Worm (Caenorhabditis elegans) whole organism, mixed stage, embryonic: ENCODE data around the gene C29E4.12.

Experiments used
- elt-3 ChIP-seq: fragments of 150-350 bp; optimal IDR thresholded peaks from 2 replicates; lab custom pipeline; 2014; ENCODE audit warnings: missing biosample characterization, missing genetic modification characterization
- mep-1 ChIP-seq: fragments of 150-350 bp; optimal IDR thresholded peaks from 2 replicates; lab custom pipeline; 2017; ENCODE audit warnings: missing biosample characterization, missing genetic modification reagents, missing genetic modification characterization, inconsistent platforms
- nhr-12 ChIP-seq: fragments of 150-350 bp; optimal IDR thresholded peaks from 2 replicates; lab custom pipeline; 2014; ENCODE audit warnings: missing biosample characterization, missing genetic modification characterization
- nhr-237 ChIP-seq: fragments of 150-350 bp; optimal IDR thresholded peaks from 2 replicates; lab custom pipeline; 2014; ENCODE audit warnings: missing biosample characterization, missing genetic modification characterization
- nhr-28 ChIP-seq: fragments of 150-350 bp; optimal IDR thresholded peaks from 2 replicates; lab custom pipeline; 2014; ENCODE audit warnings: missing biosample characterization, missing genetic modification characterization
- pha-4 ChIP-seq: fragments of 150-350 bp; optimal IDR thresholded peaks from 2 replicates; lab custom pipeline; 2018; ENCODE audit warnings: missing biosample characterization, missing genetic modification reagents, missing genetic modification characterization
- snpc-4 ChIP-seq: fragments of 150-350 bp; optimal IDR thresholded peaks from 2 replicates; lab custom pipeline; 2014; ENCODE audit warnings: missing biosample characterization, missing genetic modification characterization
- unc-120 ChIP-seq: sonication (generic microtip); optimal IDR thresholded peaks from 2 replicates; lab custom pipeline; 2017; ENCODE audit warnings: missing genetic modification characterization, missing compliant biosample characterization; ENCODE audit not compliant: poor library complexity, severe bottlenecking
- unc-62 ChIP-seq: fragments of 150-350 bp; optimal IDR thresholded peaks from 2 replicates; lab custom pipeline; 2014; ENCODE audit warnings: missing biosample characterization, missing genetic modification reagents, missing genetic modification characterization
- ztf-11 ChIP-seq: fragments of 150-350 bp; optimal IDR thresholded peaks from 2 replicates; lab custom pipeline; 2014; ENCODE audit warnings: missing biosample characterization, missing genetic modification characterization

DNA sequence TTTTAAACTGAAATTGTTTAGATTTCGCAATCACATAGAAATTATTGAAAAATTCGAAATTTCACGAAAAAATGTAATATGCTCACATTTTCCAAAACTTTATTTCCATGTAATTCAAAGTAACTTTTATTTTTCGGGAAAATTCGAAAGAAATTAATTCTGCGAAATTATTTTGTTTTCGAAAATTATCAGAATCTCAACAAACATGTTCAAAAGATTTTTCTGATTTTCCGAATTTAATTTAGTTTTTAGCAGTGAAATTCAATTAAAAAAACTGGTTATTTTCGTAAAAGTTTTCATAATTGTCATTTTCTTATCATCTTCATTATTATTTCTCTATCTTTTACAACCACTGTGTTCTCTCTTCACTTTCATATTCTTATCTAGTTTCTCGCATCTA is 7.7 kb upstream of the C29E4.12 start, which contains the start of gene ran-2:
- TF ChIP-seq unc-62 (GFP tag; lab: Kevin White, UChicago) (no peak), ztf-11 (tag; lab: Kevin White, UChicago) (no peak), unc-120 (tag; lab: Kevin White, UChicago) (no peak), pha-4 (tag; lab: Kevin White, UChicago) (no peak), nhr-28 (tag; lab: Kevin White, UChicago) (no peak), elt-3 (tag; lab: Kevin White, UChicago) (no peak), nhr-12 (no peak), nhr-237 (tag; lab: Kevin White, UChicago) (no peak), snpc-4 (tag; lab: Kevin White, UChicago) (no peak), mep-1 (tag; lab: Kevin White, UChicago) (no peak)
